Worm (Caenorhabditis elegans): ENCODE results near the gene fbxa-135.

fbxa-135 gene

ce11 chrV:15376223-15376622, 25.8 kb upstream of the fbxa-135 start, which contains the start of gene srh-52:
Gene srh-52, minus strand, starts transcription at chrV:15376323.
- TF ChIP-seq sem-2 (GFP tag; optimal IDR thresholded peaks at IDR 0.05) (no peak), ces-1 (GFP tag; optimal IDR thresholded peaks at IDR 0.05) (no peak), lsy-2 (tag; optimal IDR thresholded peaks at IDR 0.05) (no peak)

DNA sequence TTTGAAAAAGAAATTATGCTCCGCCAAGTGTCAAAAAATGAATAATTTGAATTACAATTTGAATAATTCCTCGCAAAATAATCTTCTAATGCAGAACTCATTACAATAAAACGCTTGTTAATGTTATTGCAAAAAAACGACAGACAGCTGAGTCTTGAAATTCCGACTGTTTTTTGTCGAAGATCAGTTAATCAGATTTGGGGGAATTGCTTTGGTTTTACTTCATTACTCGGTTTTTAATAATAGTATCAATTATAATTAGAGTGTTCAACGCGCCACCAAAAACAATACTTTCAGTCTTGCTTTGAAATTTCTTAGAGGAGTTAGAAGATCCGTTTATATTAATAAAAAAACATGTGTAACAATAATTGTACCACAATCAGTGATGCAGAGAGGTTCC, 24.2 kb upstream of the fbxa-135 start, which contains the start of gene srh-122:
Gene srh-122, minus strand, starts transcription at position 101 of the 400 bp plus-strand sequence.
- no peak for TF ChIP-seq nhr-28 (tag; optimal IDR thresholded peaks at IDR 0.05)
- TF ChIP-seq bed-3 (GFP tag; optimal IDR thresholded peaks at IDR 0.05) = no peak
- TF ChIP-seq mls-2 (tag; optimal IDR thresholded peaks at IDR 0.05) = no peak
- TF ChIP-seq elt-3 (tag; optimal IDR thresholded peaks at IDR 0.05) = no peak
- TF ChIP-seq nhr-2 (tag; optimal IDR thresholded peaks at IDR 0.05) = no peak
- TF ChIP-seq sptf-1 (tag; optimal IDR thresholded peaks at IDR 0.05) = no peak
- no peak for TF ChIP-seq ceh-43 (GFP tag; optimal IDR thresholded peaks at IDR 0.05)
- TF ChIP-seq zip-8 (tag; optimal IDR thresholded peaks at IDR 0.05) = no peak
- TF ChIP-seq sem-2 (GFP tag; optimal IDR thresholded peaks at IDR 0.05) = no peak
- no peak for TF ChIP-seq blmp-1 (tag; optimal IDR thresholded peaks at IDR 0.05)
- no peak for TF ChIP-seq lin-13 (tag; optimal IDR thresholded peaks at IDR 0.05)
- TF ChIP-seq mab-5 (tag; optimal IDR thresholded peaks at IDR 0.05) = no peak

DNA sequence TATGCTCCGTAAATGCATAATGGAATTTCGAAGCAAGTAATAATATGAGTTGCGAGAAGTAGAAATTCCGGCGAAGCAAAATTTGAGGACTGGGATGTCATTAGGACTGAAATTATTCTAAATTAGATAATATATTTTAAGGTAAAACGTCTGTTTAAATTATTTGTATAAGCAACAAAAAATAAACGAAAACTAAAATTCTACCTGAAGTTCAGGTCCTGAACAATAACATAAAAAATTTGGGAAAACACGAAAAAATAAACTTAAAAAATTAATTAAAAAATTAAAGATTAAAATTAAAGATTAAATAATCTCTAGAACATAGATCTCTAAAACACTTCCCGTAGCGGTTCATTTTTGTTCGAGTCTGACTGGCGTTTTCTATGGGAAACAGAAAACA, 22.2 kb upstream of the fbxa-135 start, which contains the start of gene srh-251:
Gene srh-251, minus strand, starts transcription at position 101 of the 400 bp plus-strand sequence.
- TF ChIP-seq flh-1 (GFP tag; optimal IDR thresholded peaks at IDR 0.05) (no peak), tbx-8 (GFP tag; optimal IDR thresholded peaks at IDR 0.05) (no peak), mab-5 (tag; optimal IDR thresholded peaks at IDR 0.05) (no peak), nhr-28 (tag; optimal IDR thresholded peaks at IDR 0.05) (no peak), nhr-12 (tag; optimal IDR thresholded peaks at IDR 0.05) (no peak), mep-1 (tag; optimal IDR thresholded peaks at IDR 0.05) (no peak), lsy-2 (tag; optimal IDR thresholded peaks at IDR 0.05) (no peak), ham-2 (GFP tag; optimal IDR thresholded peaks at IDR 0.05) (no peak), sem-2 (GFP tag; optimal IDR thresholded peaks at IDR 0.05) (no peak), elt-1 (tag; optimal IDR thresholded peaks at IDR 0.05; ENCODE audit: borderline replicate concordance, insufficient read depth) (no peak)

ce11 chrV:15380857-15381256, 21.2 kb upstream of the fbxa-135 start, which contains the start of gene dhs-23:
Gene dhs-23, plus strand, starts transcription at chrV:15381219.
- TF ChIP-seq nhr-28 (tag; optimal IDR thresholded peaks at IDR 0.05) = no peak
- no peak for TF ChIP-seq lin-32 (GFP tag; optimal IDR thresholded peaks at IDR 0.05)
- TF ChIP-seq unc-62 (GFP tag; optimal IDR thresholded peaks at IDR 0.05) = no peak
- no peak for TF ChIP-seq pha-4 (tag; optimal IDR thresholded peaks at IDR 0.05)
- no peak for TF ChIP-seq flh-1 (GFP tag; optimal IDR thresholded peaks at IDR 0.05)
- TF ChIP-seq unc-120 (tag; optimal IDR thresholded peaks at IDR 0.05; ENCODE audit: poor library complexity, severe bottlenecking) = no peak
- no peak for TF ChIP-seq drap-1 (GFP tag; optimal IDR thresholded peaks at IDR 0.05)
- no peak for TF ChIP-seq nhr-237 (tag; optimal IDR thresholded peaks at IDR 0.05)
- no peak for TF ChIP-seq mep-1 (tag; optimal IDR thresholded peaks at IDR 0.05)
- TF ChIP-seq sem-2 (GFP tag; optimal IDR thresholded peaks at IDR 0.05) = no peak
- TF ChIP-seq lin-13 (tag; optimal IDR thresholded peaks at IDR 0.05) = no peak
- TF ChIP-seq mls-2 (tag; optimal IDR thresholded peaks at IDR 0.05) = no peak
- no peak for TF ChIP-seq elt-1 (tag; optimal IDR thresholded peaks at IDR 0.05; ENCODE audit: borderline replicate concordance, insufficient read depth)
- TF ChIP-seq ceh-83 (GFP tag; optimal IDR thresholded peaks at IDR 0.05) = no peak
- TF ChIP-seq mab-5 (tag; optimal IDR thresholded peaks at IDR 0.05) = no peak
- no peak for TF ChIP-seq bed-3 (GFP tag; optimal IDR thresholded peaks at IDR 0.05)
- no peak for TF ChIP-seq ztf-11 (tag; optimal IDR thresholded peaks at IDR 0.05)
- no peak for TF ChIP-seq ceh-43 (GFP tag; optimal IDR thresholded peaks at IDR 0.05)
- no peak for TF ChIP-seq hlh-1 (tag; optimal IDR thresholded peaks at IDR 0.05)
- TF ChIP-seq nhr-76 (tag; optimal IDR thresholded peaks at IDR 0.05) = no peak

DNA sequence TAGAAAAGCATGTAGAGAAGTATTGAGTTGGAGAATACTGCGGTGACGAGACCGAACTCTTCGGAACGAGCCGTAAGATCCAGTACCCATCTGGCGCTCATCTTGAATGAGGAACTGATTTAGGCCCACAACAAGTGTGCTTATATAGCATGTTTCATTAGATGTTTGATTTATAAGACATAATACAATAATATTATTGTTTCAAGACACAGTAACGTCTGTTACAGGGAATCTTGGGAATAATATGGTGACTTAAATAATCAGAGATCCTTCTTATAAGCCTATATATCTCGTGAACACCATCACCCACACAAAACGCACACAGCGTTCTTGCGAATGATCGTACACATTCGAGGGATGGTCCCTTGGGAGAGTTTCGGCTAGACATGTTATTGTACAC, 18.3 kb upstream of the fbxa-135 start, which contains the start of gene str-88:
Gene str-88, minus strand, starts transcription at position 101 of the 400 bp plus-strand sequence.
- TF ChIP-seq unc-120 (tag; optimal IDR thresholded peaks at IDR 0.05; ENCODE audit: poor library complexity, severe bottlenecking) (no peak), zip-8 (tag; optimal IDR thresholded peaks at IDR 0.05) (no peak), nhr-2 (tag; optimal IDR thresholded peaks at IDR 0.05) (no peak), tbx-8 (GFP tag; optimal IDR thresholded peaks at IDR 0.05) (no peak), ceh-39 (tag; optimal IDR thresholded peaks at IDR 0.05) (no peak), hlh-1 (tag; optimal IDR thresholded peaks at IDR 0.05) (no peak), mls-2 (tag; optimal IDR thresholded peaks at IDR 0.05) (no peak)

All from whole organism, mixed stage, embryonic.